Worm (Caenorhabditis elegans) whole organism, L4 larva: ENCODE data around the gene D1053.4.

Source experiments
- D1046.2 ChIP-seq: fragments of 200-800 bp; sonication (Bioruptor generic); IDR thresholded peaks from 2 replicates; pipeline ENCODE4 v1.3.6; 2022; ENCODE audit warnings: missing genetic modification characterization, missing compliant biosample characterization
- F10B5.3 ChIP-seq: sonication (generic microtip); optimal IDR thresholded peaks from 2 replicates; lab custom pipeline; 2016; ENCODE audit warnings: mild to moderate bottlenecking, missing genetic modification characterization, missing compliant biosample characterization
- T20F7.1 ChIP-seq: fragments of 200-800 bp; sonication (Bioruptor generic); optimal IDR thresholded peaks from 2 replicates; lab custom pipeline; 2018; ENCODE audit warnings: mild to moderate bottlenecking, missing genetic modification characterization, missing compliant biosample characterization
- T26A8.4 ChIP-seq: fragments of 200-800 bp; sonication (Bioruptor generic); IDR thresholded peaks from 2 replicates; pipeline ENCODE4 v1.3.6; 2022; ENCODE audit warnings: missing genetic modification characterization, missing compliant biosample characterization
- Y48G9A.11 ChIP-seq: fragments of 200-800 bp; sonication (Bioruptor generic); IDR thresholded peaks from 2 replicates; pipeline ENCODE4 v1.3.6; 2022; ENCODE audit warnings: missing genetic modification reagents, missing genetic modification characterization, missing compliant biosample characterization
- ZK337.2 ChIP-seq: fragments of 200-800 bp; sonication (Bioruptor generic); IDR thresholded peaks from 2 replicates; pipeline ENCODE4 v1.3.6; 2022; ENCODE audit warnings: missing genetic modification reagents, missing genetic modification characterization, missing compliant biosample characterization
- aha-1 ChIP-seq: fragments of 150-350 bp; peaks from one replicate; lab custom pipeline; 2014; ENCODE audit warnings: missing biosample characterization, missing genetic modification characterization
- arid-1 ChIP-seq: fragments of 200-800 bp; sonication (Bioruptor generic); conservative IDR thresholded peaks from 2 replicates; pipeline ENCODE4 v1.3.6; 2022; ENCODE audit warnings: missing genetic modification reagents, missing genetic modification characterization, missing compliant biosample characterization
- attf-4 ChIP-seq: sonication (generic microtip); optimal IDR thresholded peaks from 3 replicates; lab custom pipeline; 2017; ENCODE audit warnings: missing biosample characterization, missing genetic modification characterization
- ceh-44 ChIP-seq: fragments of 200-800 bp; sonication (Bioruptor generic); IDR thresholded peaks from 2 replicates; pipeline ENCODE4 v1.3.6; 2022; ENCODE audit warnings: missing genetic modification reagents, missing genetic modification characterization, missing compliant biosample characterization
- ceh-62 ChIP-seq: sonication (generic microtip); optimal IDR thresholded peaks from 2 replicates; lab custom pipeline; 2017; ENCODE audit warnings: missing biosample characterization, missing genetic modification characterization
- ceh-82 ChIP-seq: sonication (generic microtip); optimal IDR thresholded peaks from 2 replicates; lab custom pipeline; 2017; ENCODE audit warnings: missing biosample characterization, missing genetic modification characterization
- daf-19 ChIP-seq: fragments of 200-800 bp; sonication (Bioruptor generic); conservative IDR thresholded peaks from 2 replicates; pipeline ENCODE4 v1.3.6; 2022; ENCODE audit warnings: missing genetic modification characterization, missing compliant biosample characterization
- daf-8 ChIP-seq: fragments of 200-800 bp; sonication (Bioruptor generic); IDR thresholded peaks from 2 replicates; pipeline ENCODE4 v1.3.6; 2022; ENCODE audit warnings: missing genetic modification characterization, missing compliant biosample characterization
- dpl-1 ChIP-seq: fragments of 150-350 bp; optimal IDR thresholded peaks from 2 replicates; lab custom pipeline; 2014; ENCODE audit warnings: missing biosample characterization, missing genetic modification reagents, missing genetic modification characterization
- dve-1 ChIP-seq: sonication (generic microtip); optimal IDR thresholded peaks from 2 replicates; lab custom pipeline; 2017; ENCODE audit warnings: antibody characterized with exemption, mild to moderate bottlenecking, missing genetic modification characterization, missing compliant biosample characterization; ENCODE audit not compliant: insufficient read depth
- egl-27 ChIP-seq: sonication (generic microtip); optimal IDR thresholded peaks from 3 replicates; lab custom pipeline; 2017; ENCODE audit warnings: missing biosample characterization, missing genetic modification reagents, missing genetic modification characterization
- egl-43 ChIP-seq: fragments of 200-800 bp; sonication (Bioruptor generic); IDR thresholded peaks from 2 replicates; pipeline ENCODE4 v1.3.6; 2022; ENCODE audit warnings: missing genetic modification reagents, missing genetic modification characterization, missing compliant biosample characterization
- fos-1 ChIP-seq: fragments of 150-350 bp; optimal IDR thresholded peaks from 2 replicates; lab custom pipeline; 2014; ENCODE audit warnings: missing biosample characterization, missing genetic modification characterization
- hif-1 ChIP-seq, 2 experiments: sonication (generic microtip); optimal IDR thresholded peaks; 2 replicates each; lab custom pipeline; 2016 to 2017; ENCODE audit warnings: missing compliant biosample characterization in 2 of 2, missing genetic modification characterization in 2 of 2, missing genetic modification reagents in 2 of 2, missing genotype in 2 of 2, mild to moderate bottlenecking in 1 of 2
- hlh-11 ChIP-seq: fragments of 200-800 bp; sonication (Bioruptor generic); optimal IDR thresholded peaks from 2 replicates; lab custom pipeline; 2018; ENCODE audit warnings: mild to moderate bottlenecking, missing genetic modification characterization, missing compliant biosample characterization
- jun-1 ChIP-seq: fragments of 150-350 bp; optimal IDR thresholded peaks from 2 replicates; lab custom pipeline; 2014; ENCODE audit warnings: missing biosample characterization, missing genetic modification reagents, missing genetic modification characterization
- lim-7 ChIP-seq: fragments of 200-800 bp; sonication (Bioruptor generic); IDR thresholded peaks from 2 replicates; pipeline ENCODE4 v1.3.6; 2022; ENCODE audit warnings: missing genetic modification characterization, missing compliant biosample characterization
- lin-1 ChIP-seq: fragments of 200-800 bp; sonication (Bioruptor generic); IDR thresholded peaks from 2 replicates; pipeline ENCODE4 v1.3.6; 2022; ENCODE audit warnings: missing genetic modification reagents, missing genetic modification characterization, missing compliant biosample characterization
- lin-13 ChIP-seq: fragments of 150-350 bp; optimal IDR thresholded peaks from 2 replicates; lab custom pipeline; 2014; ENCODE audit warnings: missing biosample characterization, missing genetic modification reagents, missing genetic modification characterization
- lin-15B ChIP-seq: fragments of 150-350 bp; sonication (generic microtip); optimal IDR thresholded peaks from 3 replicates; lab custom pipeline; 2014; ENCODE audit warnings: missing biosample characterization, missing genetic modification characterization
- madf-5 ChIP-seq, 2 experiments: fragments of 200-800 bp; sonication (Bioruptor generic); IDR thresholded peaks; 2 replicates each; pipeline ENCODE4 v1.3.6; 2022; ENCODE audit warnings: missing compliant biosample characterization in 2 of 2, missing genetic modification characterization in 2 of 2
- madf-9 ChIP-seq: fragments of 200-800 bp; sonication (Bioruptor generic); conservative IDR thresholded peaks from 2 replicates; pipeline ENCODE4 v1.3.6; 2022; ENCODE audit warnings: missing genetic modification reagents, missing genetic modification characterization, missing compliant biosample characterization
- mes-2 ChIP-seq: sonication (generic microtip); optimal IDR thresholded peaks from 2 replicates; lab custom pipeline; 2016; ENCODE audit warnings: missing genotype, mild to moderate bottlenecking, missing genetic modification characterization, missing compliant biosample characterization; ENCODE audit not compliant: poor library complexity, severe bottlenecking
- nhr-102 ChIP-seq: sonication (generic microtip); optimal IDR thresholded peaks from 2 replicates; lab custom pipeline; 2016; ENCODE audit warnings: mild to moderate bottlenecking, missing genetic modification characterization, moderate library complexity, missing compliant biosample characterization
- nhr-11 ChIP-seq: fragments of 150-350 bp; optimal IDR thresholded peaks from 2 replicates; lab custom pipeline; 2014; ENCODE audit warnings: missing biosample characterization, missing genetic modification characterization
- nhr-111 ChIP-seq: fragments of 200-800 bp; sonication (Bioruptor generic); optimal IDR thresholded peaks from 2 replicates; lab custom pipeline; 2018; ENCODE audit warnings: mild to moderate bottlenecking, missing genetic modification characterization, missing compliant biosample characterization
- nhr-25 ChIP-seq: sonication (generic microtip); optimal IDR thresholded peaks from 2 replicates; lab custom pipeline; 2017; ENCODE audit warnings: missing genetic modification characterization, mild to moderate bottlenecking, missing compliant biosample characterization, antibody characterized with exemption, moderate library complexity, borderline replicate concordance; ENCODE audit not compliant: insufficient read depth
- nhr-28 ChIP-seq: fragments of 150-350 bp; optimal IDR thresholded peaks from 2 replicates; lab custom pipeline; 2014; ENCODE audit warnings: missing biosample characterization, missing genetic modification characterization
- nhr-41 ChIP-seq: fragments of 200-800 bp; sonication (Bioruptor generic); IDR thresholded peaks from 2 replicates; pipeline ENCODE4 v1.3.6; 2022; ENCODE audit warnings: missing genetic modification reagents, missing genetic modification characterization, missing compliant biosample characterization
- nhr-6 ChIP-seq: fragments of 150-350 bp; optimal IDR thresholded peaks from 2 replicates; lab custom pipeline; 2014; ENCODE audit warnings: missing biosample characterization, missing genetic modification characterization
- nhr-76 ChIP-seq: fragments of 150-350 bp; optimal IDR thresholded peaks from 2 replicates; lab custom pipeline; 2014; ENCODE audit warnings: missing biosample characterization, missing genetic modification characterization
- nhr-77 ChIP-seq: fragments of 150-350 bp; optimal IDR thresholded peaks from 2 replicates; lab custom pipeline; 2014; ENCODE audit warnings: missing biosample characterization, missing genetic modification characterization
- pha-4 ChIP-seq, 2 experiments: fragments of 150-350 bp in 1 of 2; fragments of 200-800 bp in 1 of 2; sonication (Bioruptor generic) in 1 of 2; IDR thresholded peaks in 1 of 2; optimal IDR thresholded peaks in 1 of 2; 2 replicates each; pipeline versions ENCODE4 v1.3.6 to Lab custom; 2014 to 2022; ENCODE audit warnings: missing genetic modification characterization in 2 of 2, missing genetic modification reagents in 2 of 2, missing biosample characterization in 1 of 2, missing compliant biosample characterization in 1 of 2
- php-3 ChIP-seq: fragments of 200-800 bp; sonication (Bioruptor generic); IDR thresholded peaks from 2 replicates; pipeline ENCODE4 v1.3.6; 2022; ENCODE audit warnings: missing genetic modification reagents, missing genetic modification characterization, missing compliant biosample characterization
- saeg-2 ChIP-seq: fragments of 200-800 bp; sonication (Bioruptor generic); IDR thresholded peaks from 2 replicates; pipeline ENCODE4 v1.3.6; 2022; ENCODE audit warnings: missing genetic modification reagents, missing genetic modification characterization, missing compliant biosample characterization
- sdz-12 ChIP-seq: fragments of 200-800 bp; sonication (Bioruptor generic); optimal IDR thresholded peaks from 2 replicates; lab custom pipeline; 2018; ENCODE audit warnings: mild to moderate bottlenecking, missing genetic modification characterization, missing compliant biosample characterization
- skn-1 ChIP-seq: fragments of 150-350 bp; optimal IDR thresholded peaks from 2 replicates; lab custom pipeline; 2014; ENCODE audit warnings: missing biosample characterization, missing genetic modification characterization
- snpc-4 ChIP-seq: fragments of 150-350 bp; optimal IDR thresholded peaks from 2 replicates; lab custom pipeline; 2014; ENCODE audit warnings: missing biosample characterization, missing genetic modification characterization
- spr-3 ChIP-seq: fragments of 200-800 bp; sonication (Bioruptor generic); optimal IDR thresholded peaks from 2 replicates; lab custom pipeline; 2018; ENCODE audit warnings: mild to moderate bottlenecking, missing genetic modification characterization, missing compliant biosample characterization
- tra-1 ChIP-seq: fragments of 200-800 bp; sonication (Bioruptor generic); IDR thresholded peaks from 2 replicates; pipeline ENCODE4 v1.3.6; 2022; ENCODE audit warnings: missing genetic modification reagents, missing genetic modification characterization, missing compliant biosample characterization
- unc-130 ChIP-seq: sonication (generic microtip); optimal IDR thresholded peaks from 2 replicates; lab custom pipeline; 2016; ENCODE audit warnings: missing genetic modification reagents, missing genetic modification characterization, missing compliant biosample characterization
- unc-39 ChIP-seq: sonication (generic microtip); optimal IDR thresholded peaks from 2 replicates; lab custom pipeline; 2017; ENCODE audit warnings: missing biosample characterization, missing genetic modification characterization
- vab-7 ChIP-seq: fragments of 200-800 bp; sonication (Bioruptor generic); IDR thresholded peaks from 2 replicates; pipeline ENCODE4 v1.3.6; 2022; ENCODE audit warnings: missing genetic modification reagents, missing genetic modification characterization, missing compliant biosample characterization
- zfp-3 ChIP-seq: fragments of 200-800 bp; sonication (Bioruptor generic); conservative IDR thresholded peaks from 2 replicates; pipeline ENCODE4 v1.3.6; 2022; ENCODE audit warnings: missing genetic modification reagents, missing genetic modification characterization, missing compliant biosample characterization
- ztf-7 ChIP-seq: fragments of 150-350 bp; optimal IDR thresholded peaks from 2 replicates; lab custom pipeline; 2014; ENCODE audit warnings: missing biosample characterization, missing genetic modification characterization

The D1053.4 gene

DNA sequence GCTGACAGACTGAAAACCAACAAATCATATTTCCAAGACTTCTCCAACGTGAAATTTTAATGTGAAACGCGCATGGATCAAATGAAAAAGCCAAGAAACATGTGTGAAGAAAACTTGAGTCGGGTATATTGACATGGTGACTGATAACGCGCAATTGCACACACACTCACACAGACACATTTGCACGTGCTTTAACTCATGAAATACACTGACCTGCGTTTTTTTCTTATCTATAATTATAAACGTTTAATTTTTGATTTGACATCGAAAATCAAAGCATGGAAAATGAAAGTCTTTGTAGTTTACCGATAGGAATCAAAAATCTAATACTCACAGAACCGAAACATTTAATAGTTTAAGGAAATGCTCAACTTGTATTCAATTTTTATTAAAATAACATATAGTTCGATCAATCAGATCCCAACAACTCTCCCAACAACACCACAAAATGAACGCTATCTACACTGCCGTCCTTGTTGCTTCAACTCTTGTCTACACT, 15.1 kb upstream of the D1053.4 start, which contains the start of gene nspa-9 (continued):
- no peak for TF ChIP-seq unc-130
- TF ChIP-seq ZK337.2 (GFP tag; lab: Robert Waterston, UW): no peak
- no peak for TF ChIP-seq madf-9
- TF ChIP-seq aha-1 (tag; lab: Kevin White, UChicago): no peak
- TF ChIP-seq Y48G9A.11 (GFP tag; lab: Robert Waterston, UW): no peak
- no peak for TF ChIP-seq skn-1
- TF ChIP-seq nhr-77 (tag; lab: Kevin White, UChicago): peak; percentile 82
- TF ChIP-seq hlh-11 (tag; lab: Kevin White, UChicago): peak; percentile 83
- no peak for TF ChIP-seq ceh-44 (GFP tag; lab: Robert Waterston, UW)
- TF ChIP-seq nhr-6 (tag; lab: Kevin White, UChicago): no peak
- no peak for TF ChIP-seq nhr-41
- TF ChIP-seq attf-4 (tag; lab: Kevin White, UChicago): no peak
- no peak for TF ChIP-seq madf-5 (GFP tag; IDR thresholded peaks at IDR 0.05; lab: Robert Waterston, UW)
- TF ChIP-seq daf-8 (GFP tag; lab: Robert Waterston, UW): no peak
- no peak for TF ChIP-seq daf-19 (GFP tag; lab: Robert Waterston, UW)
- no peak for TF ChIP-seq php-3
- TF ChIP-seq nhr-111 (GFP tag; lab: Kevin White, UChicago): no peak
- no peak for TF ChIP-seq D1046.2 (GFP tag; lab: Robert Waterston, UW)
- TF ChIP-seq nhr-76 (tag; lab: Kevin White, UChicago): no peak
- TF ChIP-seq ztf-7 (tag; lab: Kevin White, UChicago): no peak
- no peak for TF ChIP-seq arid-1 (GFP tag; lab: Robert Waterston, UW)
- no peak for TF ChIP-seq pha-4 (GFP tag; IDR thresholded peaks at IDR 0.05; lab: Robert Waterston, UW)
- no peak for TF ChIP-seq pha-4 (tag; optimal IDR thresholded peaks at IDR 0.05; lab: Kevin White, UChicago)
- TF ChIP-seq nhr-102 (tag; lab: Kevin White, UChicago): no peak
- no peak for TF ChIP-seq egl-27 (tag; lab: Kevin White, UChicago)
- TF ChIP-seq lin-15B (tag; lab: Kevin White, UChicago): no peak
- TF ChIP-seq vab-7 (GFP tag; lab: Robert Waterston, UW): no peak
- TF ChIP-seq snpc-4 (tag; lab: Kevin White, UChicago): no peak
- no peak for TF ChIP-seq fos-1
- peak; percentile 80 for TF ChIP-seq nhr-28 (tag; lab: Kevin White, UChicago)
- no peak for TF ChIP-seq mes-2 (tag; lab: Kevin White, UChicago)
- no peak for TF ChIP-seq nhr-25 (tag; lab: Kevin White, UChicago)
- TF ChIP-seq tra-1 (GFP tag; lab: Robert Waterston, UW): no peak
- no peak for TF ChIP-seq spr-3
- TF ChIP-seq unc-39 (tag; lab: Kevin White, UChicago): no peak
- no peak for TF ChIP-seq lim-7 (GFP tag; lab: Robert Waterston, UW)
- TF ChIP-seq nhr-11 (tag; lab: Kevin White, UChicago): no peak
- TF ChIP-seq jun-1 (tag; lab: Kevin White, UChicago): no peak
- no peak for TF ChIP-seq T26A8.4 (GFP tag; lab: Robert Waterston, UW)
- peak; percentile 5 for TF ChIP-seq T20F7.1 (GFP tag; lab: Kevin White, UChicago)
- no peak for TF ChIP-seq egl-43 (GFP tag; lab: Robert Waterston, UW)
- no peak for TF ChIP-seq dpl-1
- no peak for TF ChIP-seq F10B5.3 (tag; lab: Kevin White, UChicago)
- TF ChIP-seq lin-1 (GFP tag; lab: Robert Waterston, UW): 0 out of 2 replicates have a peak, but pooled peaks have one; percentile 19
- TF ChIP-seq dve-1 (tag; lab: Kevin White, UChicago): peak; percentile 86
- TF ChIP-seq sdz-12 (GFP tag; lab: Kevin White, UChicago): no peak
- no peak for TF ChIP-seq hif-1 (tag; optimal IDR thresholded peaks at IDR 0.05; lab: Kevin White, UChicago)
- TF ChIP-seq lin-13 (GFP tag; lab: Kevin White, UChicago): no peak
- TF ChIP-seq ceh-82 (tag; lab: Kevin White, UChicago): no peak
- no peak for TF ChIP-seq ceh-62 (tag; lab: Kevin White, UChicago)
- no peak for TF ChIP-seq saeg-2
- no peak for TF ChIP-seq zfp-3 (GFP tag; lab: Robert Waterston, UW)
